Worm (Caenorhabditis elegans) whole organism, L4/young adult: Measurements from ENCODE around the gene msp-32.
A peak's percentile ranks its signal among the peaks of the same experiment; 100 is the strongest.
"Not testable (repeated sequence)": the region's sequence is repeated elsewhere in the genome, so short reads cannot be mapped to it uniquely, and the experiment has no call there.

Source experiments
- W03F9.2 ChIP-seq: fragments of 150-350 bp; optimal IDR thresholded peaks from 2 replicates; lab custom pipeline; 2014; ENCODE audit warnings: missing biosample characterization, missing genetic modification characterization
- dao-5 ChIP-seq: sonication (generic microtip); optimal IDR thresholded peaks from 2 replicates; lab custom pipeline; 2016; ENCODE audit warnings: missing genotype, missing genetic modification characterization, moderate library complexity, missing compliant biosample characterization
- him-1 ChIP-seq: sonication (generic microtip); optimal IDR thresholded peaks from 2 replicates; lab custom pipeline; 2016; ENCODE audit warnings: missing genotype, missing genetic modification reagents, missing genetic modification characterization, missing compliant biosample characterization

Gene msp-32

ce11 chrII:4891012-4891775, 7.4 kb upstream of the msp-32 start, which contains the start of gene gst-9:
Gene gst-9 (plus strand): TSS chrII:4891585.
- TF ChIP-seq him-1 (tag; lab: Kevin White, UChicago) (no peak), dao-5 (tag; lab: Kevin White, UChicago) (no peak), W03F9.2 (tag; lab: Kevin White, UChicago) (no peak)

DNA sequence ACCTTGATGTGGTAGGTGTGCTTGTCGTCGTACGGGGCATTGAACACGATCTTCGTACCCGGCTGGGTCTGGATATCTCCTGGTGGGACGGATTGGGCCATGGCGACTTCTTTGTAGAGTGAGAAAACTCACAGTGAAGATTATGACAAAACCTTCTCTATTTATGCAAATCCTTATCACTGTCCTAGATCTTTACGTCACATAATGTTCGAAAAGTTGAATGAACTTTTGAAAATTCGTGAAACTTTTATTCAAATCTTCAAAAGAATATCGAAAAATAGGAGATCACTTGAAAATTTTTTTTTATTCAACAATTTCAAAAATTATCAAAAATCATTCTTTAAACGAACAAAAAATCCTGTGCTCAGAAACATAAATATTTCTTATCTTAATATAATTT, 6.0 kb upstream of the msp-32 start, which contains the start of gene msp-33:
Gene msp-33 (minus strand): TSS at position 101 of the 400 bp plus-strand sequence.
- no peak for TF ChIP-seq dao-5 (tag; lab: Kevin White, UChicago)
- TF ChIP-seq him-1 (tag; lab: Kevin White, UChicago): no peak
- no peak for TF ChIP-seq W03F9.2 (tag; lab: Kevin White, UChicago)

DNA sequence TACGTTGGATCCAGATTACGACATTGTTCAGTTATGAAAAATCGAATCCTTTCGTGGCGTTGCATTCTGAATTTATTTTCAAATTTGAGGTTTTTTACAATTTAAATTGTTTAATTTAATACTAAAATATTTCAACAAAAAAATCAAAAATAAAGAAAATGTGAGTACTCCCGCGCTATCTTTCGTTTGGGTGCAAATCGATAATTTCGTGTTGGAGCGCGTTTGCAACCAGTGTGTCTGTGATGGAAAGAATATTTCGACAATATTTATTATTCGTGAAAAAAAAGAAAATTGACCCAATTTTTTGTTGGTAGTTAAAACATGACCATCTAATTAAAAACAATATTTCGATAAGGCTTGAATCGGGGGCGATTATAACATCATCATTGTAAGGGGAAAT, 3.4 kb downstream of the msp-32 start, which contains the start of gene R05F9.9:
Gene R05F9.9 (minus strand): TSS at position 66 of the 400 bp plus-strand sequence.
- TF ChIP-seq dao-5 (tag; lab: Kevin White, UChicago) (no peak), him-1 (tag; lab: Kevin White, UChicago) (no peak), W03F9.2 (tag; lab: Kevin White, UChicago) (no peak)

- not testable (repeated sequence) for TF ChIP-seq W03F9.2, dao-5, him-1 (tag; lab: Kevin White, UChicago)
Measured at ce11 chrII:4903696-4904095, 5.1 kb downstream of the msp-32 start, which contains the start of gene sgt-1. Gene sgt-1 (minus strand): TSS chrII:4903796.

DNA sequence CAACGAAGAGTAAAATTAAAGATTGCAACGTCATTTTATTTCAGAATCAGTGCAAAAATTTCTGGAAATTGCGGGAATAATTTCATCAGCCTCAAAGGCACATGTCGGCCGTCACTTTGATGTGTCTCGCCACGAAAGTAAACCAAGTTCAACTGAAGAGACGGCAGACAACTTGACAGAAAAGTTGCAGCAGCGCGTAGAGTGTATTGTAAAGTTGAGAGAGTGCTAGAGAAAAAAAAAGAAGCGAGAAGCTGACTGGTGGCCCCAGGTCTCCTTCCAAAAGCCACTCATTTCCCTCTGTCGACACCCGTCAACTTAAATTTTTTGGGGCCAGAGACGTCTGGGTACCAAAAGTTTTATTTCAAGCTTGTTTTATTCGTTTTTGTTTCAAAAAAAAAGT, 5.6 kb downstream of the msp-32 start:
- TF ChIP-seq W03F9.2 (tag; lab: Kevin White, UChicago): peak; percentile 88
- no peak for TF ChIP-seq him-1 (tag; lab: Kevin White, UChicago)
- TF ChIP-seq dao-5 (tag; lab: Kevin White, UChicago): no peak

- TF ChIP-seq him-1 (tag; lab: Kevin White, UChicago) (no peak), W03F9.2 (tag; lab: Kevin White, UChicago) (no peak), dao-5 (tag; lab: Kevin White, UChicago) (no peak)
Measured at ce11 chrII:4904778-4905177, 6.1 kb downstream of the msp-32 start, which contains the start of gene btbd-10. Gene btbd-10 (plus strand): TSS chrII:4905008.

ce11 chrII:4905331-4905730, 6.7 kb downstream of the msp-32 start:
- TF ChIP-seq him-1 (tag; lab: Kevin White, UChicago) (no peak), dao-5 (tag; lab: Kevin White, UChicago) (no peak), W03F9.2 (tag; lab: Kevin White, UChicago) (no peak)

ce11 chrII:4905883-4906282, 7.3 kb downstream of the msp-32 start:
- no peak for TF ChIP-seq him-1 (tag; lab: Kevin White, UChicago)
- no peak for TF ChIP-seq dao-5 (tag; lab: Kevin White, UChicago)
- TF ChIP-seq W03F9.2 (tag; lab: Kevin White, UChicago): no peak

DNA sequence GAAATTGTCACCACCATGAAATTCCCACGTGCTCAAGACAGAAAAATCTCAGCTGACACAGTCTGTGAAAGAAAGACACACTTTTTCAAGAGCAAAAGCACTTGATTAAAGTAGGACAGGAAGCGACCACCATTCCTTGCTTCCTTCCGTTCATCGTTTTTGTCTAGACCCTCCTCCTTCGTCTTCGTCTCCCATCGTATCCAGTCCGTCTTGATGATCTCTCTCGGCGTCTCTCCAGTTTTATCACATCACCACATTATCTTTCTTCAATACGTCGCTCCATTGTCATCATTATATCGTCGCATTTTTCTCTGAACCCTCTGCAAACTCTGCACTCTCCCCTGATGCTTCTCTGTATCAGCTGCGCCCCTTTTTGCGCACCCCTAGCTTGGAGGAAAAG, 9.5 kb downstream of the msp-32 start:
- TF ChIP-seq him-1 (tag; lab: Kevin White, UChicago): no peak
- no peak for TF ChIP-seq W03F9.2 (tag; lab: Kevin White, UChicago)
- TF ChIP-seq dao-5 (tag; lab: Kevin White, UChicago): no peak

DNA sequence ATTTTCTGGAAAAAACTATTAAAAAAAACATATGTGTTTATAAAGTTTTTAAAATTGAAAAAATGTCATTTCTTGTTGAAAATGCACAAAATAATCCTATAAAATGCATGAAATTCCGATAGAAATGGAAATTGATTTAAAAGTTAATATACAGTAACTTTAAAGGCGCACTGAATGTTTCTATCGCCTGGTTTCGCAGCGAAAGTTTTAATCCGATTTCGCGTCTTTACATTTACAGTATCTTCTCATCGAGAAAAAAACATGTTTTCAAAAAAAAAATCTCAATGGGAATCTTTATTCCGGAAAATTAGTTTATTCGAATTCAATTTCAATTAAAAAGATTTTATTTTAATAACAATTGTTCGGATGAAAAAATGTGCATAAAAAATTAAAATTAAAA, 15.6 kb downstream of the msp-32 start, which contains the start of gene R05F9.11:
Gene R05F9.11 (minus strand): TSS at position 5 of the 400 bp plus-strand sequence.
- TF ChIP-seq him-1 (tag; lab: Kevin White, UChicago): no peak
- no peak for TF ChIP-seq dao-5 (tag; lab: Kevin White, UChicago)
- no peak for TF ChIP-seq W03F9.2 (tag; lab: Kevin White, UChicago)

ce11 chrII:4915572-4915971, 16.9 kb downstream of the msp-32 start:
- no peak for TF ChIP-seq him-1 (tag; lab: Kevin White, UChicago)
- TF ChIP-seq W03F9.2 (tag; lab: Kevin White, UChicago): no peak
- no peak for TF ChIP-seq dao-5 (tag; lab: Kevin White, UChicago)

- TF ChIP-seq W03F9.2, dao-5, him-1 (tag; lab: Kevin White, UChicago): not testable (repeated sequence)
Measured at ce11 chrII:4916462-4916861, 17.8 kb downstream of the msp-32 start, which contains the start of gene msp-31. Gene msp-31 (minus strand): TSS chrII:4916562.

DNA sequence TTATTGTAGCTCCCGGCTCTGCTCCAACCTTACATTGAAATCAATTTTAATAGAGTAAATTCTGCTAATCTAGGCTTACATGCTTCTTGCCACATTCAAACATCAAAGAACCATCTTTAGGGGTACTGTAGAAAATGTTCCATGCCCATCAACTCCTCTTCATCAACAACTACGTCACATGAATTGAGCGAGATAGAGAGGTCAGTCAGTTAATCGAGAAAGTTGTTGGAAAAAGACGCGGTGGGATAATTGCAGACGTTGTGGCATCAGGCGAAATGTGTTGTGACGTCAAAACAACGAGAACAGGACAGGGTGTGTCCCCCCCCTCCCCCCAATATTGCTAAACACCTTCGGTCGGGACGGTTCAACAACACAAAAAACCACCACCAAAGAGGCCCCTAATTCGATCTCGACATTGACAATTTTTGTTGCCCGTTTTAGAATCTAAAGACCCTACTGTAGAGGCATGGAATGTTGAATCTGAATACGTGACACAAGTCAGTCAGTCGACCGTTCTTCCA, 19.9 kb downstream of the msp-32 start:
- TF ChIP-seq him-1 (tag; lab: Kevin White, UChicago) (no peak), W03F9.2 (tag; lab: Kevin White, UChicago) (no peak)
